Worm (Caenorhabditis elegans): ENCODE measurements around the gene sth-1.

DNA sequence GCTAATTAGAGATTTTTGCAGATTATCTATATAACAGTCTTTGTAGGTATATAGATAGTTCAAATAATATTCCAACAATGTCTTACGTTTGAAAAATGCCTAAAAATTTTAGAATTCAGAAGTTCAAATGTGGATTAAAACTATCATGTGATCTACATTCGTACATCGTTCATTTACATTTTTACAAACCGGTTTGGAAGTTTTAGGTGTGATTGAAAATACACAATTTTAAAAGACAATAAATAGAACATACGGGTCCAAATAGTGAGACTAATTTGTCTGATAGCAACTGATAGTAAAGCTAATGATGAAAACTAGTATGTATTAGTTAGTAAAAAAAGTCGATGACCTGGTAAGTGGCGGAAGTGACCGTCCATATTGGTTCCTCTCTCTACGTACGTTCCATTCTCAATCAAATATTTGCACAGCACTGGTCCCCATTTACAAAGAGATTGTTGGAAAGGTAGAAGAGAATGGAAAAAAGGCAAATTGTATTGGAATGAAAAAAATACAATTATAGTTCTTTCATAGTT is 10.5 kb upstream of the sth-1 start:
- TF ChIP-seq gmeb-2 (tag; optimal IDR thresholded peaks at IDR 0.05): no peak
- no peak for TF ChIP-seq nhr-232 (tag; optimal IDR thresholded peaks at IDR 0.05)
- no peak for TF ChIP-seq F13H6.1 (tag; optimal IDR thresholded peaks at IDR 0.05)
- TF ChIP-seq lin-11 (tag; optimal IDR thresholded peaks at IDR 0.05): no peak

Data from whole organism, late embryonic.